Fruit fly (Drosophila melanogaster) whole organism, pupa: Measurements from ENCODE around the gene Sgs8.

ENCODE experiments used
- CG9948 ChIP-seq: fragments of 200-800 bp; sonication (Bioruptor generic); optimal IDR thresholded peaks from 2 replicates; lab custom pipeline; 2018; ENCODE audit warnings: missing biosample characterization, mild to moderate bottlenecking, missing genetic modification characterization, moderate library complexity
- fd96Ca ChIP-seq: fragments of 200-800 bp; sonication (Bioruptor generic); IDR thresholded peaks from 3 replicates; pipeline ENCODE4 v1.3.6; 2022; ENCODE audit warnings: missing biosample characterization, missing genetic modification characterization

DNA sequence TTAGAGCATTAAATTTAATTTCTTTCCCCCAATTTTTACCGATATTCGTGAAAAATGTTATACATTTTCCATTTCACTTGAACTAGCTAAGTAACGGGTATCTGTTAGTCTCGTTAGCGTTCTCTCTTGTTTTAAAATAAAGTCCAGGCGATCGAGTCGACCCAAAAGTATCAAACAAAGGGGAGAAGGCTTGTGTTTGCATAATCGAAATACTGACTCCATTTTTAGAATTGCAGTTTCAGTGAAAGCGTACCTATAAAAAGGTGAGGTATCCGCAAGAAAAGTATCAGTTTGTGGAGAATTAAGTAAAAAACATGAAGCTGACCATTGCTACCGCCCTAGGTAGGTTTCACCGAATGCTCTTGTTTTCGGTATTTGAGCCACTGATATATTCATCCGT is 2.7 kb upstream of the Sgs8 start, which contains the start of gene Sgs3:
- no peak for TF ChIP-seq CG9948
- no peak for TF ChIP-seq fd96Ca
